Fruit fly (Drosophila melanogaster) Kc167 (cell line): ENCODE results near the gene betaNACtes3.
"Not testable (repeated sequence)": the region's sequence is repeated elsewhere in the genome, so short reads cannot be mapped to it uniquely, and the experiment has no call there.

Experiments used
- Myc ChIP-seq: fragments of >200 bp; optimal IDR thresholded peaks from 2 replicates; lab custom pipeline; 2017; ENCODE audit warnings: missing external identifiers
- insv ChIP-seq: fragments of >200 bp; optimal IDR thresholded peaks from 3 replicates; lab custom pipeline; 2018; ENCODE audit warnings: missing external identifiers

DNA sequence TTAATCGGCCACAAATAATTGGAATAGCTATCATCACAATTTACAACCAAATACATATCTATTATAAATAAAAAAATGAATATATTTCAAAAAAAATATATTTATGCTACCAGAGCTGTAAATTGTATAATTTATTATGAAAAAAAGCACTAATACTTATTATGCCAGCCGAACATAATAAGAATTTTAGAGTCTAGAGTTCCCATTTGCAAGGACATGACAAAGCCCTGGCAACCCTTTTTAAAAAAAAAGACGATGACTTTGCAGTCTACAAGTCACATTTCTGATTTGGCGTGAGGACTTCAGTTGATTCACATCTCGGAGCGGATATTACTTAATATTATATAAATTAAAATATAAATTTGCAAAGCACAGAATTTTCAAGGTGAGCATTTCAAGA, 1.4 kb downstream of the betaNACtes3 start, which contains the start of gene betaNACtes4:
- TF ChIP-seq Myc, insv (lab: Kevin White, UChicago): not testable (repeated sequence)
